Fruit fly (Drosophila melanogaster): ENCODE measurements around the gene CG8944.

The CG8944 gene

dm6 chrX:15758692-15759240, 12.7 kb upstream of the CG8944 start:
- peak; percentile 56 for TF ChIP-seq noc (tag; optimal IDR thresholded peaks at IDR 0.05)

- TF ChIP-seq noc (tag; optimal IDR thresholded peaks at IDR 0.05), result no peak
Measured at dm6 chrX:15756018-15756417, 10.0 kb upstream of the CG8944 start, which contains the start of gene CG8260. TSS of gene CG8260 (plus strand) at chrX:15756318.

dm6 chrX:15748945-15749344, 2.9 kb upstream of the CG8944 start, which contains the start of gene Mvd:
TSS of gene Mvd (plus strand) at chrX:15749166.
- TF ChIP-seq noc (tag; optimal IDR thresholded peaks at IDR 0.05), result no peak

dm6 chrX:15746682-15747196, 708 bp upstream of the CG8944 start:
- TF ChIP-seq noc (tag; optimal IDR thresholded peaks at IDR 0.05), result no peak

DNA sequence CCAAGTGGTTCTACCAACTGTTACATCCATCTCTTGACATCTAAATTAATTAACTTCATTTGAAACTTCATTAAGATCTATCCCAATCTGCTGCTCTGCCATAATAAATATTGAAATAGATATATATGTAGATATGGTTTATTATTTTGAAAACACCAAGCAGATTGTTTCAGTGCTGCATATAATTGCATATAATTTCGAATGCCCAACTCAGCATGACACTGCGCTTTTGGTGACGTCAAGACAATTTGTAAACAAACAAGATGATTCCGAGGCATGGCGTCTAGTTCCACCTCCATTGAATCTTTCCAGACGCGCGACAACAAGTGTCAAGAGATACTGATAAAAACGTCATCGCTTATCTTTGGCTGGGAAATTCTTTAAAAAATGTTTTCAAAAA, 5.2 kb downstream of the CG8944 start:
- TF ChIP-seq noc (tag; optimal IDR thresholded peaks at IDR 0.05), result peak; percentile 25

dm6 chrX:15740288-15740726, 5.7 kb downstream of the CG8944 start:
- TF ChIP-seq noc (tag; optimal IDR thresholded peaks at IDR 0.05), result peak; percentile 91

dm6 chrX:15738890-15739550, 7.0 kb downstream of the CG8944 start, which contains the start of the genes CG11679 and CG8206:
TSS of gene CG11679 (minus strand) at chrX:15738954.
TSS of gene CG8206 (plus strand) at chrX:15739230.
- TF ChIP-seq noc (tag; optimal IDR thresholded peaks at IDR 0.05), result peak; percentile 63

dm6 chrX:15737110-15737509, 8.9 kb downstream of the CG8944 start, which contains the start of gene Arp6:
TSS of gene Arp6 (minus strand) at chrX:15737120.
- no peak for TF ChIP-seq noc (tag; optimal IDR thresholded peaks at IDR 0.05)

DNA sequence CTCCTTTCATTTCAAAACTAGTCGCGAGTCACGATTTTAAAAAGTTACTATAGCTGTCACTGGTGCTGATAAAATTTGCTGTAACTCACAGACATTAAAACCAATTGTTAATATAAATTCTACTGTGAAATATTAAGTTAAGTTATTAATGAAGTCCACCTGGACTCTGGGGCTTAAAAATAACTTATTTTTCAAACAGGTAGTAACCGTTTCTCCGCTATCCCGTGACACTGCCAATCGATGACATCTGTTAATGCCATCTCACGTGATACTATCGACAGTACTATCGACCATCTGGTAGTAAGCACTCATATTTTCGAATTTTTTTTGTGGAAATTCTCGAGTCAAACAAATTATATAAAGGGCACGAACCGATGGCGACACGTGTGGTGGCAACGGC, 12.0 kb downstream of the CG8944 start, which contains the start of the genes CG12379 and MagR:
TSS of gene CG12379 (minus strand) at position 2 of the 400 bp plus-strand sequence.
TSS of gene MagR (plus strand) at position 276 of the 400 bp plus-strand sequence.
- TF ChIP-seq noc (tag; optimal IDR thresholded peaks at IDR 0.05), result peak; percentile 76

DNA sequence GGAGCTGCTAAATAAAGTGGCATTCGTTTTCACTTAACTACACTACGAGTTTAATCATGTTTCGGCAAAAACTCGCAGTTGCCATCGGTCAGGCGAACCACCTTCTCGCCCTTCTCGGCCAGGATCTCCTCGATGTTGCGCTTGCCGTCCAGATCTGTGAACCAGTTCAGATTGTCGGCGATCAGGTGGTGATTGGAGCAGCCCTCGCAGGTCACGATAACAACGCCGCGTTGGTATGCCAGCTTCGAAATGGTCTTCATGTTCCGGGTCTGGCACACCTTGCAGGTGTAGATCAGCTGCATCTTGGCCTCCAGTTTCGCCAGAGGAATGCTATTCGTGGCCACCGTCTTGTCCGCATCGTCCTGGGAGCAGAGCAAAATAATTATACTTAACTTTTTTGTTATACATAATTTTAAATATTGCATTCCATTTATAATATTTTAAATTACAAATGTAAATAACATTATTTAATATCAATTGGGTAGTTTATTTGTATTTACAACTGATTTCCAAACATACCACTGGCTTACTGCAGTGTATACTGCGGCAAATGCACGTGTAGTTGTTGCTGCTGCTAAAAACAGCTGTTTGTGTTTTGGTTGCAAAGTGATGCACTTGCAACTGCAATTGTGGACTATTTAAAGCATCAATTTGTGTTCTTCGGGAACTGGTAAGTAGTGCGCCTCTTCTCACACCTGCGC, 12.7 kb downstream of the CG8944 start:
- TF ChIP-seq noc (tag; optimal IDR thresholded peaks at IDR 0.05), result no peak

- no peak for TF ChIP-seq noc (tag; optimal IDR thresholded peaks at IDR 0.05)
Measured at dm6 chrX:15731968-15732367, 14.1 kb downstream of the CG8944 start, which contains the start of gene CG8191. TSS of gene CG8191 (plus strand) at chrX:15732178.

- TF ChIP-seq noc (tag; optimal IDR thresholded peaks at IDR 0.05), result no peak
Measured at dm6 chrX:15712409-15712808, 33.6 kb downstream of the CG8944 start, which contains the start of gene HUWE1. TSS of gene HUWE1 (plus strand) at chrX:15712628.

- no peak for TF ChIP-seq noc (tag; optimal IDR thresholded peaks at IDR 0.05)
Measured at dm6 chrX:15710751-15711179, 35.3 kb downstream of the CG8944 start.

DNA sequence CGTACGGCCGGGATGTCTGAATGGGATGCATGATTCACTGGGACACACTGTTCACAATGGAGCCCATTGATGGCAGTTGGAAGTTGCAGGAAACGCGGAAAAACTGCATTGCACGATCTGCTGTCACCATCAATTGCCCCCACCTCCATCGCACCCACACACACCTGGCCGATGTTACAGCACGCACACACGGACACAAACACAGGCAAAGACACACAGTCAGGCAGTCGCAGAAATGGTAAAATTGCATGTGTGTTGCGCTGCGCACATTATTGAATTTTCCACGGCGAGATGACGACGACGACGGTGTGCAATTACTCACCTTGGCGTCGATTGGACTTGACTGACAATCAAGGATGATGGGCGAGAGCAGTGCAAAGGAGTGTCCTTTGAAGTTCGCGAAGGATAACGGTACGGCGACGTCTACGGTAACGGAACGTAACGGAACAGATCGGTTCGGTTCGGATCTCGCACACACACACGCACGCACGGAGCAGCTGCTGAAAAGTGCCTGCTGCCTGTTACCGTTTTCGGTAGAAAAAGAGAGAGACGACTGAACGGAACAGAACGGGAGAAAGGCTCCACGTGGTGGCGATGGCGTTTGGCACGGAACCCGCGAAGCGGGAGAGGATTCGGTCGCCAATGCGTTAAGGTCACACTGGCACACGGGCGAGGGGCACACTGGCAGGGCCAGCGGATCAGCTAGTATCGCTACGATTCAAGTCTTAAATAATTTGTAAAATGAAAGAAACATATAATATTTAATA, 35.9 kb downstream of the CG8944 start, which contains the start of the genes CG9281 and CG15601:
TSS of gene CG9281 (minus strand) at position 556 of the 767 bp plus-strand sequence.
TSS of gene CG15601 (plus strand) at position 664 of the 767 bp plus-strand sequence.
- TF ChIP-seq noc (tag; optimal IDR thresholded peaks at IDR 0.05), result no peak

- TF ChIP-seq noc (tag; optimal IDR thresholded peaks at IDR 0.05), result no peak
Measured at dm6 chrX:15709624-15709983, 36.4 kb downstream of the CG8944 start.

Data from whole organism, larva.